Fruit fly (Drosophila melanogaster): ENCODE measurements around the gene Acyp.

Gene Acyp

dm6 chr2L:13900111-13900930 is 11.6 kb upstream of the Acyp start:
- TF ChIP-seq vri (GFP tag; optimal IDR thresholded peaks at IDR 0.05) = peak; percentile 5
- no peak for TF ChIP-seq CG16779 (tag; optimal IDR thresholded peaks at IDR 0.05)

dm6 chr2L:13903796-13904330 is 8.0 kb upstream of the Acyp start:
- TF ChIP-seq CG6276 (GFP tag; optimal IDR thresholded peaks at IDR 0.05) (peak; percentile 77), Sox15 (GFP tag; optimal IDR thresholded peaks at IDR 0.05) (no peak), eg (GFP tag; IDR thresholded peaks at IDR 0.05) (no peak), OdsH (GFP tag; optimal IDR thresholded peaks at IDR 0.05) (no peak), CG4318 (GFP tag; optimal IDR thresholded peaks at IDR 0.05) (no peak), CG16779 (tag; optimal IDR thresholded peaks at IDR 0.05) (peak; percentile 5), achi (GFP tag; optimal IDR thresholded peaks at IDR 0.05) (no peak), CG6808 (GFP tag; optimal IDR thresholded peaks at IDR 0.05) (no peak), CG8632 (GFP tag; optimal IDR thresholded peaks at IDR 0.05) (no peak)

- peak; percentile 80 for TF ChIP-seq CG6792 (GFP tag; optimal IDR thresholded peaks at IDR 0.05)
- TF ChIP-seq Blimp-1 (GFP tag; optimal IDR thresholded peaks at IDR 0.05) = peak; percentile 12
- peak; percentile 58 for TF ChIP-seq fd59A (GFP tag; optimal IDR thresholded peaks at IDR 0.05)
- peak; percentile 81 for TF ChIP-seq Eip78C (GFP tag)
- no peak for TF ChIP-seq CG8319 (GFP tag; optimal IDR thresholded peaks at IDR 0.05)
- TF ChIP-seq Lpt (GFP tag; optimal IDR thresholded peaks at IDR 0.05) = peak; percentile 62
- peak; percentile 58 for TF ChIP-seq fkh (GFP tag; optimal IDR thresholded peaks at IDR 0.05)
- peak; percentile 91 for TF ChIP-seq CG6163 (GFP tag; IDR thresholded peaks at IDR 0.05)
- TF ChIP-seq Ets96B (tag; optimal IDR thresholded peaks at IDR 0.05) = peak; percentile 57
- no peak for TF ChIP-seq CG1621 (tag; optimal IDR thresholded peaks at IDR 0.05)
- no peak for TF ChIP-seq CG32006 (GFP tag; optimal IDR thresholded peaks at IDR 0.05)
- TF ChIP-seq CG15336 (GFP tag; IDR thresholded peaks at IDR 0.05) = peak; percentile 53
- TF ChIP-seq CG11902 (GFP tag; optimal IDR thresholded peaks at IDR 0.05) = peak; percentile 79
- no peak for TF ChIP-seq CG16779 (tag; optimal IDR thresholded peaks at IDR 0.05)
- peak; percentile 89 for TF ChIP-seq Hr4 (GFP tag; optimal IDR thresholded peaks at IDR 0.05)
- no peak for TF ChIP-seq CG3919 (GFP tag; optimal IDR thresholded peaks at IDR 0.05)
- TF ChIP-seq Eip93F (GFP tag; optimal IDR thresholded peaks at IDR 0.05) = no peak
- TF ChIP-seq acj6 (GFP tag; optimal IDR thresholded peaks at IDR 0.05) = no peak
- peak; percentile 45 to 51 for TF ChIP-seq ss (GFP tag; optimal IDR thresholded peaks at IDR 0.05)
- peak; percentile 89 for TF ChIP-seq dac (GFP tag; optimal IDR thresholded peaks at IDR 0.05)
- TF ChIP-seq topi (GFP tag; optimal IDR thresholded peaks at IDR 0.05) = peak; percentile 87
- TF ChIP-seq CG6808 (GFP tag; optimal IDR thresholded peaks at IDR 0.05) = no peak
- no peak for TF ChIP-seq CG9139 (GFP tag; optimal IDR thresholded peaks at IDR 0.05)
- peak; percentile 87 for TF ChIP-seq CG10631 (GFP tag; optimal IDR thresholded peaks at IDR 0.05)
- TF ChIP-seq CG8632 (GFP tag; optimal IDR thresholded peaks at IDR 0.05) = peak; percentile 53
- TF ChIP-seq CG6276 (GFP tag; optimal IDR thresholded peaks at IDR 0.05) = peak; percentile 31
- peak; percentile 69 for TF ChIP-seq CG34406 (GFP tag; optimal IDR thresholded peaks at IDR 0.05)
- TF ChIP-seq Met (GFP tag; optimal IDR thresholded peaks at IDR 0.05) = peak; percentile 81
- peak; percentile 93 for TF ChIP-seq Hr39 (GFP tag; optimal IDR thresholded peaks at IDR 0.05)
- TF ChIP-seq svp (GFP tag) = peak; percentile 92
- no peak for TF ChIP-seq CG10669 (GFP tag; optimal IDR thresholded peaks at IDR 0.05)
- TF ChIP-seq CG6854 (GFP tag; optimal IDR thresholded peaks at IDR 0.05) = peak; percentile 55
- no peak for TF ChIP-seq spab (GFP tag; optimal IDR thresholded peaks at IDR 0.05)
- peak; percentile 91 for TF ChIP-seq cyc (GFP tag; optimal IDR thresholded peaks at IDR 0.05)
- peak; percentile 80 for TF ChIP-seq CG11294 (GFP tag; IDR thresholded peaks at IDR 0.05)
- TF ChIP-seq Sox102F (GFP tag; optimal IDR thresholded peaks at IDR 0.05) = peak; percentile 84
- TF ChIP-seq CG3032 (tag; optimal IDR thresholded peaks at IDR 0.05) = peak; percentile 70
- TF ChIP-seq Gug (GFP tag; IDR thresholded peaks at IDR 0.05) = peak; percentile 72
- peak; percentile 99 for TF ChIP-seq Sox14 (GFP tag; optimal IDR thresholded peaks at IDR 0.05)
Measured at dm6 chr2L:13904331-13904911, 7.5 kb upstream of the Acyp start, which contains the start of gene Smg5. Gene Smg5 (minus strand): TSS chr2L:13904661.
